Fruit fly (Drosophila melanogaster) whole organism, embryonic: ENCODE measurements around the gene sws.

ENCODE experiments used
- Ada2b ChIP-seq: fragments of 200-800 bp; sonication (Bioruptor generic); IDR thresholded peaks from 2 replicates; pipeline ENCODE4 v1.3.6; 2022; ENCODE audit warnings: missing biosample characterization, missing genetic modification characterization
- Bdp1 ChIP-seq: fragments of 200-800 bp; sonication (Bioruptor generic); optimal IDR thresholded peaks from 3 replicates; lab custom pipeline; 2016; ENCODE audit warnings: missing biosample characterization, missing genetic modification characterization
- CG12744 ChIP-seq: fragments of 200-800 bp; sonication (Bioruptor generic); optimal IDR thresholded peaks from 2 replicates; lab custom pipeline; 2016; ENCODE audit warnings: missing biosample characterization, missing genetic modification characterization
- CG13296 ChIP-seq: fragments of 200-800 bp; sonication (Bioruptor generic); optimal IDR thresholded peaks from 3 replicates; lab custom pipeline; 2018; ENCODE audit warnings: missing biosample characterization, mild to moderate bottlenecking, missing genetic modification characterization
- CG13624 ChIP-seq: fragments of 200-800 bp; sonication (Bioruptor generic); optimal IDR thresholded peaks from 2 replicates; lab custom pipeline; 2016; ENCODE audit warnings: missing biosample characterization, missing genetic modification characterization
- CG1529 ChIP-seq: fragments of 200-800 bp; sonication (Bioruptor generic); optimal IDR thresholded peaks from 3 replicates; lab custom pipeline; 2018; ENCODE audit warnings: missing biosample characterization, missing genetic modification characterization
- CG1832 ChIP-seq: fragments of 200-800 bp; sonication (Bioruptor generic); optimal IDR thresholded peaks from 2 replicates; lab custom pipeline; 2017; ENCODE audit warnings: missing biosample characterization, mild to moderate bottlenecking, missing genetic modification characterization, inconsistent platforms
- CG18764 ChIP-seq: fragments of 200-800 bp; sonication (Bioruptor generic); optimal IDR thresholded peaks from 3 replicates; lab custom pipeline; 2016; ENCODE audit warnings: missing biosample characterization, missing genetic modification characterization
- CG2120 ChIP-seq: fragments of 200-800 bp; sonication (Bioruptor generic); optimal IDR thresholded peaks from 3 replicates; lab custom pipeline; 2016; ENCODE audit warnings: missing biosample characterization, missing genetic modification characterization
- CG31224 ChIP-seq: fragments of 200-800 bp; sonication (Bioruptor generic); IDR thresholded peaks from 2 replicates; pipeline ENCODE4 v1.3.6; 2022; ENCODE audit warnings: missing biosample characterization, missing genetic modification characterization
- CG31365 ChIP-seq: fragments of 200-800 bp; sonication (Bioruptor generic); optimal IDR thresholded peaks from 2 replicates; lab custom pipeline; 2018; ENCODE audit warnings: missing biosample characterization, mild to moderate bottlenecking, missing genetic modification characterization
- CG4328 ChIP-seq: fragments of 200-800 bp; sonication (Bioruptor generic); optimal IDR thresholded peaks from 3 replicates; lab custom pipeline; 2017; ENCODE audit warnings: missing biosample characterization, missing genetic modification reagents, missing genetic modification characterization
- CG6791 ChIP-seq: fragments of 200-800 bp; sonication (Bioruptor generic); IDR thresholded peaks from 3 replicates; pipeline ENCODE4 v1.3.6; 2022; ENCODE audit warnings: missing biosample characterization, missing genetic modification characterization; ENCODE audit not compliant: partially characterized antibody
- CG7372 ChIP-seq: fragments of 200-800 bp; sonication (Bioruptor generic); IDR thresholded peaks from 2 replicates; pipeline ENCODE4 v1.3.6; 2022; ENCODE audit warnings: missing biosample characterization, missing genetic modification characterization
- CG7928 ChIP-seq: fragments of 200-800 bp; sonication (Bioruptor generic); optimal IDR thresholded peaks from 2 replicates; lab custom pipeline; 2017; ENCODE audit warnings: missing biosample characterization, mild to moderate bottlenecking, missing genetic modification characterization
- CG8765 ChIP-seq: fragments of 200-800 bp; sonication (Bioruptor generic); IDR thresholded peaks from 2 replicates; pipeline ENCODE4 v1.3.6; 2022; ENCODE audit warnings: missing biosample characterization, missing genetic modification characterization
- CG9609 ChIP-seq: fragments of 200-800 bp; sonication (Bioruptor generic); optimal IDR thresholded peaks from 3 replicates; lab custom pipeline; 2016; ENCODE audit warnings: missing biosample characterization, missing genetic modification characterization
- Dip2 ChIP-seq: fragments of 200-800 bp; sonication (Bioruptor generic); IDR thresholded peaks from 2 replicates; pipeline ENCODE4 v1.3.6; 2022; ENCODE audit warnings: missing biosample characterization, missing genetic modification characterization
- Max ChIP-seq: fragments of 200-800 bp; sonication (Bioruptor generic); optimal IDR thresholded peaks from 2 replicates; lab custom pipeline; 2016; ENCODE audit warnings: missing biosample characterization, mild to moderate bottlenecking, missing genetic modification characterization
- Ptx1 ChIP-seq: fragments of 200-800 bp; sonication (Bioruptor generic); IDR thresholded peaks from 2 replicates; pipeline ENCODE4 v1.3.6; 2022; ENCODE audit warnings: missing biosample characterization, missing genetic modification characterization
- Ravus ChIP-seq: fragments of 200-800 bp; sonication (Bioruptor generic); IDR thresholded peaks from 2 replicates; pipeline ENCODE4 v1.3.6; 2022; ENCODE audit warnings: missing biosample characterization, missing genetic modification characterization
- Rfx ChIP-seq: fragments of 200-800 bp; sonication (Bioruptor generic); IDR thresholded peaks from 2 replicates; pipeline ENCODE4 v1.3.6; 2022; ENCODE audit warnings: missing biosample characterization, missing genetic modification characterization
- Sox100B ChIP-seq: fragments of 200-800 bp; sonication (Bioruptor generic); optimal IDR thresholded peaks from 3 replicates; lab custom pipeline; 2018; ENCODE audit warnings: missing biosample characterization, mild to moderate bottlenecking, missing genetic modification characterization
- Spps ChIP-seq: fragments of 200-800 bp; sonication (Bioruptor generic); optimal IDR thresholded peaks from 2 replicates; lab custom pipeline; 2018; ENCODE audit warnings: missing biosample characterization, mild to moderate bottlenecking, missing genetic modification characterization
- Sry-β ChIP-seq: fragments of 200-800 bp; sonication (Bioruptor generic); optimal IDR thresholded peaks from 2 replicates; lab custom pipeline; 2018; ENCODE audit warnings: missing biosample characterization, mild to moderate bottlenecking, missing genetic modification characterization, moderate library complexity
- TFAM ChIP-seq: fragments of 200-800 bp; sonication (Bioruptor generic); optimal IDR thresholded peaks from 2 replicates; lab custom pipeline; 2017; ENCODE audit warnings: missing biosample characterization, missing genetic modification characterization, inconsistent platforms
- Vsx1 ChIP-seq: fragments of 200-800 bp; sonication (Bioruptor generic); optimal IDR thresholded peaks from 2 replicates; lab custom pipeline; 2017; ENCODE audit warnings: missing biosample characterization, mild to moderate bottlenecking, missing genetic modification characterization, missing genetic modification reagents
- ase ChIP-seq: fragments of 200-800 bp; sonication (Bioruptor generic); IDR thresholded peaks from 3 replicates; pipeline ENCODE4 v1.3.6; 2022; ENCODE audit warnings: missing biosample characterization, missing genetic modification characterization
- bigmax ChIP-seq: fragments of 200-800 bp; sonication (Bioruptor generic); optimal IDR thresholded peaks from 2 replicates; lab custom pipeline; 2018; ENCODE audit warnings: missing biosample characterization, mild to moderate bottlenecking, missing genetic modification characterization
- crp ChIP-seq, 2 experiments: fragments of 200-800 bp; sonication (Bioruptor generic); optimal IDR thresholded peaks; 2 replicates in 1 of 2; 3 replicates in 1 of 2; lab custom pipeline; 2017; ENCODE audit warnings: missing biosample characterization in 2 of 2, missing genetic modification characterization in 2 of 2, mild to moderate bottlenecking in 1 of 2, moderate library complexity in 1 of 2
- emc ChIP-seq: fragments of 200-800 bp; sonication (Bioruptor generic); optimal IDR thresholded peaks from 2 replicates; lab custom pipeline; 2016; ENCODE audit warnings: missing biosample characterization, missing genetic modification characterization
- eyg ChIP-seq: fragments of 200-800 bp; sonication (Bioruptor generic); optimal IDR thresholded peaks from 3 replicates; lab custom pipeline; 2016; ENCODE audit warnings: missing biosample characterization, missing genetic modification characterization
- fd96Cb ChIP-seq: fragments of 200-800 bp; sonication (Bioruptor generic); optimal IDR thresholded peaks from 2 replicates; lab custom pipeline; 2018; ENCODE audit warnings: missing biosample characterization, mild to moderate bottlenecking, missing genetic modification characterization, moderate library complexity
- gt ChIP-seq: fragments of 200-800 bp; sonication (Bioruptor generic); IDR thresholded peaks from 2 replicates; pipeline ENCODE4 v1.3.6; 2022; ENCODE audit warnings: missing biosample characterization, missing genetic modification characterization
- jing ChIP-seq: fragments of 200-800 bp; sonication (Bioruptor generic); optimal IDR thresholded peaks from 2 replicates; lab custom pipeline; 2018; ENCODE audit warnings: missing biosample characterization, mild to moderate bottlenecking, missing genetic modification characterization
- knrl ChIP-seq: fragments of 200-800 bp; sonication (Bioruptor generic); IDR thresholded peaks from 3 replicates; pipeline ENCODE4 v1.3.6; 2022; ENCODE audit warnings: missing biosample characterization, missing genetic modification characterization; ENCODE audit not compliant: partially characterized antibody
- nerfin-2 ChIP-seq: fragments of 200-800 bp; sonication (Bioruptor generic); IDR thresholded peaks from 2 replicates; pipeline ENCODE4 v1.3.6; 2022; ENCODE audit warnings: missing biosample characterization, missing genetic modification characterization; ENCODE audit not compliant: partially characterized antibody
- oc ChIP-seq: fragments of 200-800 bp; sonication (Bioruptor generic); optimal IDR thresholded peaks from 2 replicates; lab custom pipeline; 2018; ENCODE audit warnings: missing biosample characterization, mild to moderate bottlenecking, missing genetic modification characterization, moderate library complexity
- pan ChIP-seq, 4 experiments: fragments of >200 bp in 3 of 4; fragments of 200-800 bp in 1 of 4; sonication (Bioruptor generic) in 1 of 4; optimal IDR thresholded peaks in 3 of 4; IDR thresholded peaks in 1 of 4; 2 replicates each; pipeline versions ENCODE4 v1.3.6 to Lab custom; 2017 to 2022; ENCODE audit warnings: missing biosample characterization in 2 of 4, missing genetic modification characterization in 2 of 4, mixed read lengths in 1 of 4
- peb ChIP-seq: fragments of 200-800 bp; sonication (Bioruptor generic); IDR thresholded peaks from 2 replicates; pipeline ENCODE4 v1.3.6; 2022; ENCODE audit warnings: missing biosample characterization, missing genetic modification characterization
- pros ChIP-seq: fragments of 200-800 bp; sonication (Bioruptor generic); optimal IDR thresholded peaks from 3 replicates; lab custom pipeline; 2019; ENCODE audit warnings: missing biosample characterization, mild to moderate bottlenecking, missing genetic modification characterization, moderate library complexity
- pzg ChIP-seq: fragments of 200-800 bp; sonication (Bioruptor generic); optimal IDR thresholded peaks from 3 replicates; lab custom pipeline; 2018; ENCODE audit warnings: missing biosample characterization, mild to moderate bottlenecking, missing genetic modification characterization, moderate library complexity
- ranshi ChIP-seq: fragments of 200-800 bp; sonication (Bioruptor generic); IDR thresholded peaks from 2 replicates; pipeline ENCODE4 v1.3.6; 2022; ENCODE audit warnings: missing biosample characterization, missing genetic modification characterization
- repo ChIP-seq: fragments of 200-800 bp; sonication (Bioruptor generic); optimal IDR thresholded peaks from 2 replicates; lab custom pipeline; 2016; ENCODE audit warnings: missing biosample characterization, missing genetic modification characterization
- sima ChIP-seq: fragments of 200-800 bp; sonication (Bioruptor generic); optimal IDR thresholded peaks from 2 replicates; lab custom pipeline; 2016; ENCODE audit warnings: missing biosample characterization, missing genetic modification characterization
- stwl ChIP-seq: fragments of 200-800 bp; sonication (Bioruptor generic); optimal IDR thresholded peaks from 3 replicates; lab custom pipeline; 2018; ENCODE audit warnings: missing biosample characterization, mild to moderate bottlenecking, missing genetic modification characterization, moderate library complexity
- ttk ChIP-seq: fragments of 200-800 bp; sonication (Bioruptor generic); IDR thresholded peaks from 2 replicates; pipeline ENCODE4 v2.1.2; 2022; ENCODE audit warnings: missing biosample characterization, missing genetic modification characterization
- zen2 ChIP-seq: fragments of 200-800 bp; sonication (Bioruptor generic); IDR thresholded peaks from 3 replicates; pipeline ENCODE4 v1.3.6; 2022; ENCODE audit warnings: missing biosample characterization, missing genetic modification characterization; ENCODE audit not compliant: partially characterized antibody

Gene sws

dm6 chrX:7937588-7938481, 30.2 kb downstream of the sws start (continued):
- TF ChIP-seq TFAM (GFP tag; lab: Kevin White, UChicago) (peak; percentile 40), CG4328 (GFP tag; lab: Kevin White, UChicago) (peak; percentile 80), ase (GFP tag; lab: Robert Waterston, UW) (peak; percentile 51; the same call in 1 of the 3 replicates), CG1529 (GFP tag; lab: Kevin White, UChicago) (peak; percentile 85), CG6791 (GFP tag; lab: Robert Waterston, UW) (no peak), bigmax (GFP tag; lab: Kevin White, UChicago) (no peak), CG8765 (no peak), CG18764 (GFP tag; lab: Kevin White, UChicago) (peak; percentile 61), eyg (peak; percentile 71), jing (GFP tag; lab: Kevin White, UChicago) (peak; percentile 73), Rfx (peak; percentile 50), Spps (tag; lab: Kevin White, UChicago) (peak; percentile 54), CG31224 (GFP tag; lab: Robert Waterston, UW) (no peak), oc (tag; lab: Kevin White, UChicago) (peak; percentile 77), pzg (GFP tag; lab: Kevin White, UChicago) (no peak), Ada2b (peak; percentile 41; the same call in 1 of the 2 replicates), Vsx1 (GFP tag; lab: Kevin White, UChicago) (peak; percentile 22), zen2 (GFP tag; lab: Robert Waterston, UW) (no peak), emc (GFP tag; lab: Kevin White, UChicago) (peak; percentile 42), Sry-β (GFP tag; lab: Kevin White, UChicago) (peak; percentile 47), CG12744 (GFP tag; lab: Kevin White, UChicago) (no peak), CG13624 (GFP tag; lab: Kevin White, UChicago) (peak; percentile 25), knrl (no peak), Ravus (GFP tag; lab: Robert Waterston, UW) (no peak), Sox100B (GFP tag; lab: Kevin White, UChicago) (peak; percentile 93), pros (GFP tag; lab: Kevin White, UChicago) (peak; percentile 75), pan (optimal IDR thresholded peaks at IDR 0.05; lab: Kevin White, UChicago) (no peak), pan (GFP tag; optimal IDR thresholded peaks at IDR 0.05 in 1 of 2, IDR thresholded peaks at IDR 0.05 in 1 of 2) (peak in 1 of 2 experiments; percentile 64), ranshi (GFP tag; lab: Robert Waterston, UW) (no peak; the same call in 1 of the 2 replicates), Dip2 (GFP tag; lab: Robert Waterston, UW) (no peak), CG1832 (peak; percentile 55), nerfin-2 (GFP tag; lab: Robert Waterston, UW) (no peak), CG2120 (GFP tag; lab: Kevin White, UChicago) (peak; percentile 55), crp (GFP tag; optimal IDR thresholded peaks at IDR 0.05; lab: Kevin White, UChicago) (peak; percentile 58 to 79), peb (GFP tag; lab: Robert Waterston, UW) (peak; percentile 75), fd96Cb (tag; lab: Kevin White, UChicago) (peak; percentile 86), CG13296 (GFP tag; lab: Kevin White, UChicago) (peak; percentile 70), Ptx1 (GFP tag; lab: Robert Waterston, UW) (peak; percentile 84), Max (GFP tag; lab: Kevin White, UChicago) (peak; percentile 63), CG7928 (GFP tag; lab: Kevin White, UChicago) (no peak), ttk (GFP tag; lab: Robert Waterston, UW) (peak; percentile 80), repo (GFP tag; lab: Kevin White, UChicago) (peak; percentile 53), gt (GFP tag; lab: Robert Waterston, UW) (peak; percentile 67; the same call in 1 of the 2 replicates), CG9609 (GFP tag; lab: Kevin White, UChicago) (peak; percentile 88), CG7372 (GFP tag; lab: Robert Waterston, UW) (peak; percentile 58; the same call in 1 of the 2 replicates), sima (GFP tag; lab: Kevin White, UChicago) (no peak), Bdp1 (GFP tag; lab: Kevin White, UChicago) (peak; percentile 61), stwl (tag; lab: Kevin White, UChicago) (no peak), CG31365 (tag; lab: Kevin White, UChicago) (peak; percentile 2)
